Worm (Caenorhabditis elegans) whole organism, early embryonic: ENCODE results near the gene npr-31.

Source experiments
- hmg-4 ChIP-seq: fragments of 200-800 bp; sonication (Bioruptor generic); optimal IDR thresholded peaks from 2 replicates; lab custom pipeline; 2018; ENCODE audit warnings: mild to moderate bottlenecking, missing genetic modification characterization, missing compliant biosample characterization
- pes-1 ChIP-seq: fragments of 200-800 bp; sonication (Bioruptor generic); IDR thresholded peaks from 2 replicates; pipeline ENCODE4 v1.3.6; 2022; ENCODE audit warnings: missing genetic modification reagents, missing genetic modification characterization, missing compliant biosample characterization
- tbx-11 ChIP-seq: fragments of 200-800 bp; sonication (Bioruptor generic); IDR thresholded peaks from 2 replicates; pipeline ENCODE4 v1.3.6; 2022; ENCODE audit warnings: missing genetic modification characterization, missing compliant biosample characterization

DNA sequence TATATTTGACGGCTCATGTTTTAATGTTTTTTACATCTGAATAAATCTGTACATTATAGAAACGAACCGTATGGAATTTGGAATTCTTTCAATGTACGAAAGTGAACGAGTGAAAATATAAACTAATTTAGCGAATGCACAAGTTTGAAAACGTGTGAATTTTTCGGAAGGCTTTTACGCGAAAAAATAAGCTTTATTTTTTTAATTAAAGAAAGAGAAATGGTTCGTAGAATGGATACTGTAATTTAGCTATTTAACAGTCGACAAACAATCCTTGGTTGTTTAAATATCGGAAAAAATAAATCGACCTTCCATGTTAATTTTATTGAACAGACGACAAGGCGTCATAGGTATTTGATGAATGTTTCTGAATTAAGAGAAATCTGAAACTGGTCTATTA lies 51.1 kb downstream of the npr-31 start, which contains the start of gene acdh-12:
- TF ChIP-seq hmg-4: no peak
- TF ChIP-seq tbx-11 (GFP tag; lab: Robert Waterston, UW): no peak
- no peak for TF ChIP-seq pes-1 (GFP tag; lab: Robert Waterston, UW)
